Worm (Caenorhabditis elegans): ENCODE data around the gene T13F3.6.

ce11 chrV:16233624-16234023 is 37.4 kb downstream of the T13F3.6 start, which contains the start of gene clec-233:
- TF ChIP-seq ceh-88 (GFP tag; IDR thresholded peaks at IDR 0.05) (no peak), C16A3.4 (tag; optimal IDR thresholded peaks at IDR 0.05) (no peak), Y116A8C.19 (tag; optimal IDR thresholded peaks at IDR 0.05; ENCODE audit: borderline replicate concordance) (no peak), lin-14 (GFP tag; optimal IDR thresholded peaks at IDR 0.05) (no peak), snpc-4 (tag; optimal IDR thresholded peaks at IDR 0.05) (no peak), nhr-76 (tag; optimal IDR thresholded peaks at IDR 0.05) (no peak), tlp-1 (tag; optimal IDR thresholded peaks at IDR 0.05) (no peak), fkh-10 (GFP tag; optimal IDR thresholded peaks at IDR 0.05) (no peak), aly-2 (tag; optimal IDR thresholded peaks at IDR 0.05) (no peak), nhr-12 (tag; optimal IDR thresholded peaks at IDR 0.05) (no peak), mdl-1 (tag; optimal IDR thresholded peaks at IDR 0.05) (no peak), lsy-2 (tag; optimal IDR thresholded peaks at IDR 0.05) (no peak), fos-1 (tag; optimal IDR thresholded peaks at IDR 0.05) (no peak)

Data from whole organism, L1 larva.